Worm (Caenorhabditis elegans): Measurements from ENCODE around the gene ubc-18.

Gene ubc-18

DNA sequence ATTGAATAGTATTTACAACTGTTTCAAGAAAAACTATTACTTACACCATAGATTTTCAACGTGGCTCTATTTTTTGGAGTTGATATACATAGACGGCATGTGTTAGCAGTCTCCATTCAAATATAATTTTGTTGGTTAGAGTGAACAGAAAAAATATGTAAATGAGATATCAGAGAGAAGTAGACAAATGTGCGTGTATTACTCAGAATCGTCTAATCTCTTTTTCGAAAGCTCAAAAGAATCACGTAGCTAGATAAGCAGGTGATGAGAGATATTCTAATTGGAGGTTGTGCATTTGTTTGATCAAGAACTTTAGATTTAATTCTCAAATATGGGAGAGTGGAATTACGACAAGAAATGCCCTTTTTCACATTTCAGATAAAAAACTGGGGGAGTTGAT, 22.2 kb upstream of the ubc-18 start, which contains the start of gene ZK418.10:
Gene ZK418.10, minus strand, starts transcription at position 148 of the 400 bp plus-strand sequence.
- TF ChIP-seq W03F9.2 (tag; optimal IDR thresholded peaks at IDR 0.05): no peak
- no peak for TF ChIP-seq dao-5 (tag; optimal IDR thresholded peaks at IDR 0.05)
- no peak for TF ChIP-seq him-1 (tag; optimal IDR thresholded peaks at IDR 0.05)

DNA sequence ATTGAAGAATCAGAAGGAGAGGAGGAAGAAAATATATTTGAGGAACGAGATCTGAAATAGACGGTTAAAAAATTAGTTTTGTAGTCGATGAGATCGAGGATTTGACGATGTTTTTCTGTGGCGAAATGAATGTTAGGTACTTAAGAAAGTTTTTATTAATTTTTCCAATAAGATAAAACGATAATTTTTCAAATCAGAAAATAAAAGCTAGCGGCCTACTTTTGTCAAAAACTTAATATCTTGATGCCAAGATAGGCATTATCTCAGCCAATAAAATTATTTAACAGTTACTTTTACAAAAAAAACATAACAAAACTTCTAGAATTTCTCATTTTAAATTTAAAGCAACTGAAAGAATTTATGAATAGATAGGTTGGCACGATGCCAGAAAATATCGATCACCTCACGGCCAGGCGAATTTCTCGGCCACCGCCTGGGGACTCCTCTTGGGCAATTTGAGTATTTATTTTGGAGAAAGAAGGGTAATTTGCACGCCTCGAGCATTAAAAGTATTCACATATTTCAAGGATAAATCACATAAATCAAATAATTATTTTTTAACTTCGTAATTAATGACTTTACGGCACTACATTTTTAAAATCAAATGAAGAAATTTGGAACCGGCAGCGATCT, 19.4 kb upstream of the ubc-18 start, which contains the start of gene fubl-2:
Gene fubl-2, minus strand, starts transcription at position 51 of the 633 bp plus-strand sequence.
- TF ChIP-seq dao-5 (tag; optimal IDR thresholded peaks at IDR 0.05): no peak
- no peak for TF ChIP-seq him-1 (tag; optimal IDR thresholded peaks at IDR 0.05)
- peak; percentile 81 for TF ChIP-seq W03F9.2 (tag; optimal IDR thresholded peaks at IDR 0.05)

DNA sequence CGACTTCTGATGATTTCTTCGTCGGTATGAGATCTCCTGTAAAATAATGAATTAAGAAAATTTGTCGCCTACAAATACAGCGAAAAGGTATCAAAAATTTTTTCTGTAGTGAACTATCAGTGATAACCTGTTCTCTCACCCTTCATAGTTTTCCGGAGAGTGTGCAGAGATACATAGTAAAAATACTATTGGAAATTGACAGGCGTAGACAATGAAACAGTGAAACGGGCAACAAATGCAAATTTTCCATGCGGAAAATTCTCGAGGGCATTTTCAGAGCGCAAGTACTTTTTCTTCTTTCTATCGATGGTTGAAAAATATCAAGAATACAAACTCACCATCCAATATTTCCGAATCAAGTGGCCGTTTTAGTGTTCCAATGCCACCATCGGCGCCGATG, 18.8 kb upstream of the ubc-18 start:
- TF ChIP-seq W03F9.2 (tag; optimal IDR thresholded peaks at IDR 0.05) (no peak), dao-5 (tag; optimal IDR thresholded peaks at IDR 0.05) (no peak), him-1 (tag; optimal IDR thresholded peaks at IDR 0.05) (no peak)

- no peak for TF ChIP-seq him-1 (tag; optimal IDR thresholded peaks at IDR 0.05)
- no peak for TF ChIP-seq W03F9.2 (tag; optimal IDR thresholded peaks at IDR 0.05)
- no peak for TF ChIP-seq dao-5 (tag; optimal IDR thresholded peaks at IDR 0.05)
Observed at ce11 chrIII:7084908-7085307, 16.5 kb upstream of the ubc-18 start, which contains the start of gene tofu-7. Gene tofu-7 (minus strand): TSS chrIII:7085018.

ce11 chrIII:7083106-7083505, 14.7 kb upstream of the ubc-18 start:
- no peak for TF ChIP-seq dao-5 (tag; optimal IDR thresholded peaks at IDR 0.05)
- TF ChIP-seq him-1 (tag; optimal IDR thresholded peaks at IDR 0.05): no peak
- TF ChIP-seq W03F9.2 (tag; optimal IDR thresholded peaks at IDR 0.05): no peak

DNA sequence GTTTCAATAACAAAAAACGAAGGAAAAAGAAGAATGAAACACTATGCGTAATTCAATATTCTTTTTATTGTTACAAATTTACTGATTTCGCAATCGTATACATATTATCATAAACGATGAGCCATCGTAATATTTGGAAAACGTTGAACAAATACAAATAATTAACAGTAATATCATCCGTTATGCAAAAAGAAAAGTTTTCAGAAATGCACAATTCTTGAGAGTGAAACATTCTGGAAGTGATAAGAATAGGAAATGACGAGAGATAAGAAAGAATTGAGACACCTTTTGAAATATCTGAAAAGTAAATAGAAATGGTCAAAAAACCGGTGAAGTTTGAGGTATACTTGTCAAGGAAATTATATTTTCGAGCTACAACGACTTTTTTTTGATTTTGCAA, 13.1 kb upstream of the ubc-18 start:
- no peak for TF ChIP-seq dao-5 (tag; optimal IDR thresholded peaks at IDR 0.05)
- TF ChIP-seq W03F9.2 (tag; optimal IDR thresholded peaks at IDR 0.05): no peak
- no peak for TF ChIP-seq him-1 (tag; optimal IDR thresholded peaks at IDR 0.05)

- no peak for TF ChIP-seq him-1 (tag; optimal IDR thresholded peaks at IDR 0.05)
- no peak for TF ChIP-seq dao-5 (tag; optimal IDR thresholded peaks at IDR 0.05)
- no peak for TF ChIP-seq W03F9.2 (tag; optimal IDR thresholded peaks at IDR 0.05)
Observed at ce11 chrIII:7080689-7081088, 12.3 kb upstream of the ubc-18 start, which contains the start of gene ZK418.7. Gene ZK418.7 (minus strand): TSS chrIII:7080789.

DNA sequence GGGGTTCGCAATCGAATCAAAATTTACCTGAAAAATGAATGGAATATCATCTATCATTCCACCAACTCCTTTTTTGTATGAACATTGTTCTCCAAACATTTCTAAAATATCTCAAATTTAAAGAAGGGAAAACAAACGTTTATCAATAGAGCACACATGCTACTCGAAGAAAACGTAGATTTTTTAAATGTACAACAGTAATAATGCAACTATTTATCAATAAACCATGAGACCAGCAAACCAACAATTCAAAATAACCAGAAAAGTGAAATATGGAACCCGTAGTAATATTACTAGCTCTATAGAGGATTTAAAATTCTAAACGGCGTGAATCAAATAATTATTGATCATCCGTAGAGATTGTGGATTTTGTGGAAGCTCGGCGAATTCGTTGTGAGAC, 10.4 kb upstream of the ubc-18 start, which contains the start of gene ZK418.6:
Gene ZK418.6, minus strand, starts transcription at position 101 of the 400 bp plus-strand sequence.
- TF ChIP-seq him-1 (tag; optimal IDR thresholded peaks at IDR 0.05) (no peak), W03F9.2 (tag; optimal IDR thresholded peaks at IDR 0.05) (no peak), dao-5 (tag; optimal IDR thresholded peaks at IDR 0.05) (no peak)

- no peak for TF ChIP-seq W03F9.2 (tag; optimal IDR thresholded peaks at IDR 0.05)
- no peak for TF ChIP-seq him-1 (tag; optimal IDR thresholded peaks at IDR 0.05)
- no peak for TF ChIP-seq dao-5 (tag; optimal IDR thresholded peaks at IDR 0.05)
Observed at ce11 chrIII:7076386-7076785, 8.0 kb upstream of the ubc-18 start, which contains the start of gene ZK418.13. Gene ZK418.13 (minus strand): TSS chrIII:7076486.

DNA sequence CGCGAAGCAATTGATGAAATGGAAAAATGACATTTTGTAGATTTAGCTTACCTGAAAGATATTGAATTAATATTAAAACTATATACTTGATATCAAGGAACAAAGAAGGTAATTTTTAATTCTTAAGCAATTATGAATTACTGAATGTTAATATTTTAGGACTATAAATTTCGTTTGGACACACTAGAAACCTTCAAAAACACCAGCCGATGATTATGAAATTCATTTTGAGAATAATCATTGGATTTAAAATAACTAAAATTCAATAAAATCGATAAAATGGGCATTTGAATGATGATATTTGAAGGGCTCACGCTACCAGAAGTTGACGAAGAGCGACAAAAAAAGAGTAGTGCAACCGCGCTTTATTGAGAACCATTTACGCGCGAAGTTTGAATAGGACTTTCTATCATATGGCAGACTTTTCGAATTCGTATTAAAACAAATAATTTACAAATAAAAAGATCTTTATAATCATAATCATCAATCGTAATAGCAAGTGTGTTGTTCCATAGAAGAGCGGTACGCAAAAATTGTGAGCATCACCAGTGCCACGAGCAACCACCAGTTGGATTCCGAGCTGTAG, 5.5 kb upstream of the ubc-18 start, which contains the start of gene ZK418.5:
Gene ZK418.5, minus strand, starts transcription at position 51 of the 586 bp plus-strand sequence.
- TF ChIP-seq dao-5 (tag; optimal IDR thresholded peaks at IDR 0.05) (no peak), him-1 (tag; optimal IDR thresholded peaks at IDR 0.05) (no peak), W03F9.2 (tag; optimal IDR thresholded peaks at IDR 0.05) (no peak)

DNA sequence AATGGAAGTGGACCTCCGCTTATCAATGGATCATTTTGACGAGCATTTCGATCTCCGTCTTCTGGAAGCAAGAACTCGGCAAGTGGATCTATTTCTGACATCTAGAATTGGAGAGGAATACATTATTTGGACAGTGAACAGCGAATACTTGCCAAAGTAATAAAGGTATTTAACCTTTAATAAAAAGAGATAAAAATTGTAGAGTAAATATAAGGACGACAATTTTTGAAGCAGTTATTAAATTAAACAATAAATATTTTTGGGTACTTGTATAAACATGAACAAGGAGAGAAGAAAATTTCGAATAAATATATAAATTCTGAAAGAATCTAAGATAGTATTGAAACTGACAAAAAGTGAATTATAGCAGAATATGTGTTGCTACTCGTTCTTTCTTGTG, 4.1 kb upstream of the ubc-18 start, which contains the start of gene lin-37:
Gene lin-37, minus strand, starts transcription at position 101 of the 400 bp plus-strand sequence.
- TF ChIP-seq him-1 (tag; optimal IDR thresholded peaks at IDR 0.05) (no peak), W03F9.2 (tag; optimal IDR thresholded peaks at IDR 0.05) (no peak), dao-5 (tag; optimal IDR thresholded peaks at IDR 0.05) (no peak)

- TF ChIP-seq him-1 (tag; optimal IDR thresholded peaks at IDR 0.05) (no peak), W03F9.2 (tag; optimal IDR thresholded peaks at IDR 0.05) (no peak), dao-5 (tag; optimal IDR thresholded peaks at IDR 0.05) (no peak)
Observed at ce11 chrIII:7069981-7070380, 1.6 kb upstream of the ubc-18 start, which contains the start of gene tmem-17. Gene tmem-17 (plus strand): TSS chrIII:7070281.

DNA sequence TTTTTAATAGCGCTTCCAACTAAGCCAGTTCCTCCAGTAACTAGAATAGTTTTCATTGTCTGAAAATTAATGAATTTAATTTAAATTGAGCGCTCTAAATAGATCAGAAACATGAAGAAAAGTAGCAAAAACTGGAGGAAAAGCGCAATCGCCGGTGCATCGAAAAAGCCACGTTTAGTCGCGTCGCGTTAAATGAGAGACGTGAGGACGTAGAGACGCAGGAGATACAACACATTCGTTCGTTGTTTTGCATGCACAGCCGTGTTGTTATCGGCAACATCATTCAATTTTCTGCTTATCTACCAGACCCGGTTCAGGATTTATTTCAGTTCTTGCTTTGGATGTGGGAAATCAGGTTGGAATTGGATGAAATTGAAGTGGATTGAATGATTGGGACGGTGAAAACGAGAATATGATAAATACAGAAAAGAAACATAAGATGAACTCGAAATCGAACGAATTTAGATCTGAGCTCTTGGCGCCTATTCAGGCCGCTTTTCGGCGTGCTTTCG, 929 bp downstream of the ubc-18 start, which contains the start of gene ger-1:
Gene ger-1, minus strand, starts transcription at position 93 of the 512 bp plus-strand sequence.
- no peak for TF ChIP-seq W03F9.2 (tag; optimal IDR thresholded peaks at IDR 0.05)
- no peak for TF ChIP-seq dao-5 (tag; optimal IDR thresholded peaks at IDR 0.05)
- no peak for TF ChIP-seq him-1 (tag; optimal IDR thresholded peaks at IDR 0.05)

DNA sequence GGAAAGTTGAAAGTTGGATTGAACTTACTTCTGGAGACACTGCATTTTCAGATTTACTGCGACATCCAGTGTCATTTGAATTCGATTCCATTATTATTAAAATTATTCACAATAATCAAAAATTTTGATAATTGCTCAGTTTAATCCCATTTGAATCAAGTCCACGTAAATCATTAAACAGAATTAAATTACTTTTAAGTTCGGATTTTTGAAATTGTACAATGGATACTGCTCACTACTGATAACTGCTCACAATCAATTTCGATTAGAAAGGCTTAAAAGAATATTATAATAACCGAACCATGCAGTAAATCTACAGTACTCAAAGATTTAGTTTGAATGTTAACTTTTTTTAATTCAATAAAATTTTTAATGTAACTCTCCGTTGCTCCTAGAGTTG, 4.2 kb downstream of the ubc-18 start, which contains the start of gene R01H2.4:
Gene R01H2.4, minus strand, starts transcription at position 101 of the 400 bp plus-strand sequence.
- TF ChIP-seq him-1 (tag; optimal IDR thresholded peaks at IDR 0.05) (no peak), W03F9.2 (tag; optimal IDR thresholded peaks at IDR 0.05) (no peak), dao-5 (tag; optimal IDR thresholded peaks at IDR 0.05) (no peak)

Measured in whole organism, L4/young adult.